Worm (Caenorhabditis elegans): ENCODE results near the gene gpa-6.
A peak's percentile ranks its signal among the peaks of the same experiment; 100 is the strongest.

The gpa-6 gene

ce11 chrX:13200312-13200711, 9.3 kb downstream of the gpa-6 start:
- TF ChIP-seq pbrm-1 (GFP tag; IDR thresholded peaks at IDR 0.05) (no peak), ztf-26 (tag; optimal IDR thresholded peaks at IDR 0.05) (no peak), T26A5.8 (tag; optimal IDR thresholded peaks at IDR 0.05) (no peak), mes-4 (tag; optimal IDR thresholded peaks at IDR 0.05) (no peak), die-1 (tag; optimal IDR thresholded peaks at IDR 0.05) (no peak), rec-8 (tag; optimal IDR thresholded peaks at IDR 0.05) (no peak), nfyb-1 (GFP tag; IDR thresholded peaks at IDR 0.05) (no peak), attf-3 (GFP tag; conservative IDR thresholded peaks at IDR 0.05) (no peak), lin-35 (GFP tag; optimal IDR thresholded peaks at IDR 0.05) (no peak), Y79H2A.3 (GFP tag; conservative IDR thresholded peaks at IDR 0.05) (no peak), B0336.3 (GFP tag; IDR thresholded peaks at IDR 0.05) (no peak), madf-8 (GFP tag; conservative IDR thresholded peaks at IDR 0.05) (no peak), K12H6.12 (tag; optimal IDR thresholded peaks at IDR 0.05) (no peak), hsf-1 (GFP tag; IDR thresholded peaks at IDR 0.05) (no peak), sptf-2 (GFP tag; optimal IDR thresholded peaks at IDR 0.05) (no peak), hlh-12 (tag; optimal IDR thresholded peaks at IDR 0.05) (no peak), ztf-6 (GFP tag; IDR thresholded peaks at IDR 0.05) (no peak), nhr-120 (GFP tag; IDR thresholded peaks at IDR 0.05) (no peak), egl-44 (GFP tag; IDR thresholded peaks at IDR 0.05) (no peak)

- TF ChIP-seq ztf-26 (tag; optimal IDR thresholded peaks at IDR 0.05) (no peak), ceh-58 (GFP tag; IDR thresholded peaks at IDR 0.05) (no peak)
Measured at ce11 chrX:13201401-13201800, 10.4 kb downstream of the gpa-6 start, which contains the start of gene unc-9. unc-9 (plus strand) TSS chrX:13201770.

ce11 chrX:13202312-13202711, 11.3 kb downstream of the gpa-6 start:
- TF ChIP-seq pbrm-1 (GFP tag; IDR thresholded peaks at IDR 0.05) (no peak), egrh-3 (GFP tag; IDR thresholded peaks at IDR 0.05) (peak; percentile 48; the same call in 1 of the 2 replicates), ztf-26 (tag; optimal IDR thresholded peaks at IDR 0.05) (no peak), aptf-3 (GFP tag; IDR thresholded peaks at IDR 0.05) (no peak), zfh-2 (GFP tag; conservative IDR thresholded peaks at IDR 0.05) (peak; percentile 89)

ce11 chrX:13206011-13206410, 15.0 kb downstream of the gpa-6 start:
- TF ChIP-seq xnd-1 (tag; optimal IDR thresholded peaks at IDR 0.05) = no peak
- TF ChIP-seq let-607 (tag; optimal IDR thresholded peaks at IDR 0.05) = no peak
- no peak for TF ChIP-seq T26A5.8 (tag; optimal IDR thresholded peaks at IDR 0.05)
- TF ChIP-seq him-1 (tag; optimal IDR thresholded peaks at IDR 0.05) = no peak
- TF ChIP-seq mel-28 (tag; optimal IDR thresholded peaks at IDR 0.05; ENCODE audit: borderline replicate concordance) = no peak
- TF ChIP-seq fkh-3 (tag; optimal IDR thresholded peaks at IDR 0.05) = no peak
- TF ChIP-seq C06A6.2 (GFP tag; conservative IDR thresholded peaks at IDR 0.05) = no peak
- TF ChIP-seq hmg-1.2 (GFP tag; IDR thresholded peaks at IDR 0.05) = no peak
- no peak for TF ChIP-seq D2030.7 (GFP tag; IDR thresholded peaks at IDR 0.05)

- no peak for TF ChIP-seq ama-1 (optimal IDR thresholded peaks at IDR 0.05)
- TF ChIP-seq ama-1 (GFP tag; optimal IDR thresholded peaks at IDR 0.05) = no peak
- TF ChIP-seq unc-130 (GFP tag; optimal IDR thresholded peaks at IDR 0.05) = no peak
- no peak for TF ChIP-seq K11D2.4 (GFP tag; IDR thresholded peaks at IDR 0.05)
- no peak for TF ChIP-seq B0019.2 (GFP tag; conservative IDR thresholded peaks at IDR 0.05)
Measured at ce11 chrX:13206911-13207310, 15.9 kb downstream of the gpa-6 start.
